ENCODE assay signal across 1 fruit fly cellular context in the genomic region with DNA sequence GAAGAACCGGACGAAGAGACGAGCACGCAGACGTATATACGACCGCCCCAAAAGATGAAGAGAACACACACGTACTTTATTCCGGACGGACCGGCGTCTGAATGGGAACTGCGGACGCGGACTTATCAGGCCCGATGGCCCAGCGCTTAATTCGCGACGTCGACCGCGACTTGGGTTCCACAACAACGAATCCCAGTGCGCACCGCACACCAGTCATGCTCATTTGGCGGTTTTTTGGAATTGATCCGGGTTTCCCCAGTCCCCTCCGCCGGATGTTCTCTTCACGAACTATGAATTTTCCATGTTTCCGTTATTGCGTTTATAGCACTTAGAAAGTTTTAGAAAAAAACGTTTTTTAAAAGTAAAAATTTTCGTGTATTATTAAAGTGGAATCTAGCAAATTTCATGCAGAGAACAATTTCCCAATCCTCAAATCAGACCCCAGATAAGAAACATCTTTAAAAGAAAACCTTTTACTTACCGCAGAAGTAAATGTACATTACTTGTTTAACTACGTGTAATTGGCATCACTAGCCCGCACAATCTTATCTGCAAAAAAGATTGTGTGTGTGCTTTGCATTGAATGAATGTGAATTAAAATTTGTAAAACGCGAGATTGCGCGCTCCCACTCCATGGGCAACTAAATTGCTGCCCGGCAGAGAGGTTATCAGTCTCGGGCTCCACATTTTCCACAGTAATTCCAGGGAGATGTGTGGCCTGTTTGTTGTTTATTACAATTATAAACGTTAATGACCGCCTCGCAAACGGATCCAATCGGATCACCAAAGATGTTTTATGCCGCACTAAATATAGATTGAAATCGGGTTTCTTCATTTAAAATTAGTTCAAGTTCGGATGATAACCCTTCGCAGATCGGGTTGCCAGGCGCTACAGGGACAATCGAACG.
TF ChIP-seq lines count a peak whose summit lies in the region.

Gene CG7149 (minus strand): TSS at position 110 of the 908 bp plus-strand sequence.

TF ChIP-seq in whole organism, embryonic, 481 proteins besides CTCF, POLR2A, EP300 and RAD21 (continued from another document):
- TF ChIP-seq MBD-R2 (GFP tag; IDR thresholded peaks at IDR 0.05; lab: Robert Waterston, UW) (0 out of 2 replicates have a peak, but pooled peaks have one; percentile 8), CG4617 (GFP tag; optimal IDR thresholded peaks at IDR 0.05; lab: Kevin White, UChicago; ENCODE audit: borderline replicate concordance) (no peak), CG8924 (tag; optimal IDR thresholded peaks at IDR 0.05; lab: Kevin White, UChicago) (peak; percentile 19), CG9932 (GFP tag; IDR thresholded peaks at IDR 0.05; lab: Robert Waterston, UW) (peak; percentile 19; the same call in 1 of the 2 replicates), CG7556 (GFP tag; optimal IDR thresholded peaks at IDR 0.05; lab: Kevin White, UChicago) (peak; percentile 33), CG6765 (GFP tag; optimal IDR thresholded peaks at IDR 0.05; lab: Kevin White, UChicago) (no peak), psq (GFP tag; optimal IDR thresholded peaks at IDR 0.05; lab: Kevin White, UChicago) (no peak), Atf-2 (GFP tag; optimal IDR thresholded peaks at IDR 0.05; lab: Kevin White, UChicago) (peak; percentile 16), Poxn (GFP tag; IDR thresholded peaks at IDR 0.05; lab: Robert Waterston, UW) (no peak), rib (GFP tag; IDR thresholded peaks at IDR 0.05; lab: Robert Waterston, UW) (0 out of 2 replicates have a peak, but pooled peaks have one; percentile 11), HLH4C (GFP tag; IDR thresholded peaks at IDR 0.05; lab: Robert Waterston, UW; ENCODE audit: partially characterized antibody) (0 out of 3 replicates have a peak, but pooled peaks have one; percentile 7)
